Worm (Caenorhabditis elegans) whole organism, L4 larva: ENCODE measurements around the gene Y97E10AR.8.

ENCODE experiments used
- F10B5.3 ChIP-seq: sonication (generic microtip); optimal IDR thresholded peaks from 2 replicates; lab custom pipeline; 2016; ENCODE audit warnings: mild to moderate bottlenecking, missing genetic modification characterization, missing compliant biosample characterization
- F49E8.2 ChIP-seq: sonication (generic microtip); optimal IDR thresholded peaks from 2 replicates; lab custom pipeline; 2016; ENCODE audit warnings: missing compliant biosample characterization, mild to moderate bottlenecking, missing genetic modification characterization, borderline replicate concordance
- T20F7.1 ChIP-seq: fragments of 200-800 bp; sonication (Bioruptor generic); optimal IDR thresholded peaks from 2 replicates; lab custom pipeline; 2018; ENCODE audit warnings: mild to moderate bottlenecking, missing genetic modification characterization, missing compliant biosample characterization
- T26A8.4 ChIP-seq: fragments of 200-800 bp; sonication (Bioruptor generic); IDR thresholded peaks from 2 replicates; pipeline ENCODE4 v1.3.6; 2022; ENCODE audit warnings: missing genetic modification characterization, missing compliant biosample characterization
- Y5F2A.4 ChIP-seq: fragments of 200-800 bp; sonication (Bioruptor generic); optimal IDR thresholded peaks from 2 replicates; lab custom pipeline; 2018; ENCODE audit warnings: mild to moderate bottlenecking, missing genetic modification characterization, missing compliant biosample characterization
- Y75B8A.6 ChIP-seq: fragments of 200-800 bp; sonication (Bioruptor generic); IDR thresholded peaks from 2 replicates; pipeline ENCODE4 v1.3.6; 2022; ENCODE audit warnings: missing genetic modification reagents, missing genetic modification characterization, missing compliant biosample characterization
- aha-1 ChIP-seq: fragments of 150-350 bp; peaks from one replicate; lab custom pipeline; 2014; ENCODE audit warnings: missing biosample characterization, missing genetic modification characterization
- ama-1 ChIP-seq: fragments of 150-350 bp; optimal IDR thresholded peaks from 2 replicates; lab custom pipeline; 2014; ENCODE audit warnings: inconsistent platforms, mixed read lengths
- ceh-82 ChIP-seq: sonication (generic microtip); optimal IDR thresholded peaks from 2 replicates; lab custom pipeline; 2017; ENCODE audit warnings: missing biosample characterization, missing genetic modification characterization
- cey-2 ChIP-seq: sonication (generic microtip); optimal IDR thresholded peaks from 3 replicates; lab custom pipeline; 2017; ENCODE audit warnings: missing genetic modification characterization, mild to moderate bottlenecking, missing compliant biosample characterization, antibody characterized with exemption, borderline replicate concordance; ENCODE audit not compliant: insufficient read depth
- daf-16 ChIP-seq, 3 experiments: sonication (generic microtip); optimal IDR thresholded peaks; 2 replicates each; lab custom pipeline; 2016 to 2017; ENCODE audit warnings: missing genetic modification characterization in 3 of 3, missing genetic modification reagents in 3 of 3, mild to moderate bottlenecking in 2 of 3, missing compliant biosample characterization in 2 of 3, missing biosample characterization in 1 of 3, moderate library complexity in 1 of 3
- daf-19 ChIP-seq: fragments of 200-800 bp; sonication (Bioruptor generic); conservative IDR thresholded peaks from 2 replicates; pipeline ENCODE4 v1.3.6; 2022; ENCODE audit warnings: missing genetic modification characterization, missing compliant biosample characterization
- dmd-6 ChIP-seq: fragments of 200-800 bp; sonication (Bioruptor generic); IDR thresholded peaks from 2 replicates; pipeline ENCODE4 v1.3.6; 2022; ENCODE audit warnings: missing genetic modification reagents, missing genetic modification characterization, missing compliant biosample characterization
- dmd-8 ChIP-seq: fragments of 200-800 bp; sonication (Bioruptor generic); IDR thresholded peaks from 2 replicates; pipeline ENCODE4 v1.3.6; 2022; ENCODE audit warnings: missing genetic modification characterization, missing compliant biosample characterization
- dpl-1 ChIP-seq: fragments of 150-350 bp; optimal IDR thresholded peaks from 2 replicates; lab custom pipeline; 2014; ENCODE audit warnings: missing biosample characterization, missing genetic modification reagents, missing genetic modification characterization
- duxl-1 ChIP-seq: sonication (generic microtip); optimal IDR thresholded peaks from 2 replicates; lab custom pipeline; 2016; ENCODE audit warnings: mild to moderate bottlenecking, missing genetic modification characterization, moderate library complexity, missing compliant biosample characterization; ENCODE audit not compliant: poor library complexity
- egl-43 ChIP-seq: fragments of 200-800 bp; sonication (Bioruptor generic); IDR thresholded peaks from 2 replicates; pipeline ENCODE4 v1.3.6; 2022; ENCODE audit warnings: missing genetic modification reagents, missing genetic modification characterization, missing compliant biosample characterization
- fkh-10 ChIP-seq: fragments of 150-350 bp; optimal IDR thresholded peaks from 2 replicates; lab custom pipeline; 2014; ENCODE audit warnings: missing biosample characterization, missing genetic modification reagents, missing genetic modification characterization
- fos-1 ChIP-seq: fragments of 150-350 bp; optimal IDR thresholded peaks from 2 replicates; lab custom pipeline; 2014; ENCODE audit warnings: missing biosample characterization, missing genetic modification characterization
- hlh-30 ChIP-seq: sonication (generic microtip); optimal IDR thresholded peaks from 2 replicates; lab custom pipeline; 2017; ENCODE audit warnings: antibody characterized with exemption, mild to moderate bottlenecking, missing genetic modification characterization, missing compliant biosample characterization; ENCODE audit not compliant: insufficient read depth
- hmg-1.1 ChIP-seq: fragments of 200-800 bp; sonication (Bioruptor generic); IDR thresholded peaks from 2 replicates; pipeline ENCODE4 v1.3.6; 2022; ENCODE audit warnings: missing genetic modification reagents, missing genetic modification characterization, missing compliant biosample characterization
- jun-1 ChIP-seq: fragments of 150-350 bp; optimal IDR thresholded peaks from 2 replicates; lab custom pipeline; 2014; ENCODE audit warnings: missing biosample characterization, missing genetic modification reagents, missing genetic modification characterization
- lin-13 ChIP-seq: fragments of 150-350 bp; optimal IDR thresholded peaks from 2 replicates; lab custom pipeline; 2014; ENCODE audit warnings: missing biosample characterization, missing genetic modification reagents, missing genetic modification characterization
- lin-38 ChIP-seq: fragments of 200-800 bp; sonication (Bioruptor generic); IDR thresholded peaks from 2 replicates; pipeline ENCODE4 v1.3.6; 2022; ENCODE audit warnings: missing genetic modification reagents, missing genetic modification characterization, missing compliant biosample characterization
- lir-3 ChIP-seq: sonication (generic microtip); optimal IDR thresholded peaks from 2 replicates; lab custom pipeline; 2016; ENCODE audit warnings: mild to moderate bottlenecking, missing genetic modification characterization, missing compliant biosample characterization
- lsy-2 ChIP-seq, 2 experiments: fragments of 150-350 bp in 1 of 2; sonication (generic microtip) in 1 of 2; optimal IDR thresholded peaks; 2 replicates each; lab custom pipeline; 2014 to 2017; ENCODE audit warnings: missing biosample characterization in 2 of 2, missing genetic modification characterization in 2 of 2
- madf-5 ChIP-seq, 2 experiments: fragments of 200-800 bp; sonication (Bioruptor generic); IDR thresholded peaks; 2 replicates each; pipeline ENCODE4 v1.3.6; 2022; ENCODE audit warnings: missing compliant biosample characterization in 2 of 2, missing genetic modification characterization in 2 of 2
- mep-1 ChIP-seq: fragments of 150-350 bp; sonication (generic microtip); optimal IDR thresholded peaks from 3 replicates; lab custom pipeline; 2014; ENCODE audit warnings: missing biosample characterization, missing genetic modification characterization
- mes-2 ChIP-seq: sonication (generic microtip); optimal IDR thresholded peaks from 2 replicates; lab custom pipeline; 2016; ENCODE audit warnings: missing genotype, mild to moderate bottlenecking, missing genetic modification characterization, missing compliant biosample characterization; ENCODE audit not compliant: poor library complexity, severe bottlenecking
- nhr-111 ChIP-seq: fragments of 200-800 bp; sonication (Bioruptor generic); optimal IDR thresholded peaks from 2 replicates; lab custom pipeline; 2018; ENCODE audit warnings: mild to moderate bottlenecking, missing genetic modification characterization, missing compliant biosample characterization
- nhr-237 ChIP-seq: sonication (generic microtip); optimal IDR thresholded peaks from 2 replicates; lab custom pipeline; 2017; ENCODE audit warnings: missing biosample characterization, missing genetic modification characterization
- nhr-25 ChIP-seq: sonication (generic microtip); optimal IDR thresholded peaks from 2 replicates; lab custom pipeline; 2017; ENCODE audit warnings: missing genetic modification characterization, mild to moderate bottlenecking, missing compliant biosample characterization, antibody characterized with exemption, moderate library complexity, borderline replicate concordance; ENCODE audit not compliant: insufficient read depth
- nhr-28 ChIP-seq: fragments of 150-350 bp; optimal IDR thresholded peaks from 2 replicates; lab custom pipeline; 2014; ENCODE audit warnings: missing biosample characterization, missing genetic modification characterization
- nhr-42 ChIP-seq: fragments of 200-800 bp; sonication (Bioruptor generic); IDR thresholded peaks from 2 replicates; pipeline ENCODE4 v1.3.6; 2022; ENCODE audit warnings: missing genetic modification characterization, missing compliant biosample characterization
- nhr-6 ChIP-seq: fragments of 150-350 bp; optimal IDR thresholded peaks from 2 replicates; lab custom pipeline; 2014; ENCODE audit warnings: missing biosample characterization, missing genetic modification characterization
- pha-4 ChIP-seq, 2 experiments: fragments of 150-350 bp in 1 of 2; fragments of 200-800 bp in 1 of 2; sonication (Bioruptor generic) in 1 of 2; IDR thresholded peaks in 1 of 2; optimal IDR thresholded peaks in 1 of 2; 2 replicates each; pipeline versions ENCODE4 v1.3.6 to Lab custom; 2014 to 2022; ENCODE audit warnings: missing genetic modification characterization in 2 of 2, missing genetic modification reagents in 2 of 2, missing biosample characterization in 1 of 2, missing compliant biosample characterization in 1 of 2
- saeg-2 ChIP-seq: fragments of 200-800 bp; sonication (Bioruptor generic); IDR thresholded peaks from 2 replicates; pipeline ENCODE4 v1.3.6; 2022; ENCODE audit warnings: missing genetic modification reagents, missing genetic modification characterization, missing compliant biosample characterization
- snpc-1.2 ChIP-seq: fragments of 200-800 bp; sonication (Bioruptor generic); IDR thresholded peaks from 2 replicates; pipeline ENCODE4 v1.3.6; 2022; ENCODE audit warnings: missing genetic modification reagents, missing genetic modification characterization, missing compliant biosample characterization
- snpc-4 ChIP-seq: fragments of 150-350 bp; optimal IDR thresholded peaks from 2 replicates; lab custom pipeline; 2014; ENCODE audit warnings: missing biosample characterization, missing genetic modification characterization
- spr-1 ChIP-seq: sonication (generic microtip); optimal IDR thresholded peaks from 2 replicates; lab custom pipeline; 2016; ENCODE audit warnings: mild to moderate bottlenecking, missing genetic modification characterization, missing compliant biosample characterization
- tag-97 ChIP-seq: fragments of 200-800 bp; sonication (Bioruptor generic); IDR thresholded peaks from 2 replicates; pipeline ENCODE4 v1.3.6; 2022; ENCODE audit warnings: missing genetic modification characterization, missing compliant biosample characterization
- unc-130 ChIP-seq: sonication (generic microtip); optimal IDR thresholded peaks from 2 replicates; lab custom pipeline; 2016; ENCODE audit warnings: missing genetic modification reagents, missing genetic modification characterization, missing compliant biosample characterization
- zfp-3 ChIP-seq: fragments of 200-800 bp; sonication (Bioruptor generic); conservative IDR thresholded peaks from 2 replicates; pipeline ENCODE4 v1.3.6; 2022; ENCODE audit warnings: missing genetic modification reagents, missing genetic modification characterization, missing compliant biosample characterization
- zip-11 ChIP-seq: fragments of 200-800 bp; sonication (Bioruptor generic); IDR thresholded peaks from 2 replicates; pipeline ENCODE4 v1.3.6; 2022; ENCODE audit warnings: missing genetic modification characterization, missing compliant biosample characterization

Gene Y97E10AR.8

DNA sequence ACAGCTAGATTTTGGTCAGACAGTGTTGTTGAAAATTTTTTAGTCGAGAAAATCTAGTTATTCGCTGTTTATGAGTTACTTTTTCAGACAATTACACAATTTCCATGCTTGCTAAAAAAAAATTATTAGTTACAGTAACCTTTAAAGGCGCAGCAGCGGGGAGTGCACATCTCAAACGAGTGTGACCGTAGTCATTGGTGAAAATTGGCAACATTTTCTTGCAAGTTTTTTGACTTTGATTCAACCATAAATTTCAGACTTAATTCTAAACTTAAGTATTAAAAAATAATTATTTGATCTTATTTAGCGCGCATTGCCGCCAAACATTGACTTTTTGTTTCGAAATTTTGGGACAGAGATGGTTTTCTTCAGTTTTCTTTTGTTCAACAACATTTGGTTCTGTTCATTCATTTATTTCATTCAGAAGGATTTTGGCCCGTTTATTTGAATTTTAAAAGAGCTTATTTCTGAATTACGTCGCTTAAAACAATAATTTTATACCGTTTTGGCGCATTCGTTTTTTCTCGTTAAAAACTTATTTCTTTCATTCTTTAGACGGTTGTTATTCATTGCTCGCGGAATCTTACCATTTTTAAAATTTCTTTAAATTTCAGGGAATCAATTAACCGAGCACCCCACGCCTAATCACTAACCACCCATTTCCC is 23.9 kb downstream of the Y97E10AR.8 start, which contains the start of gene oma-2:
TSS of gene oma-2 (plus strand) at position 615 of the 665 bp plus-strand sequence.
- TF ChIP-seq cey-2 (tag; lab: Kevin White, UChicago) = no peak
- TF ChIP-seq pha-4 (GFP tag; IDR thresholded peaks at IDR 0.05; lab: Robert Waterston, UW) = no peak
- TF ChIP-seq pha-4 (tag; optimal IDR thresholded peaks at IDR 0.05; lab: Kevin White, UChicago) = no peak
- no peak for TF ChIP-seq dmd-8 (GFP tag; lab: Robert Waterston, UW)
- TF ChIP-seq lir-3 (tag; lab: Kevin White, UChicago) = no peak
- TF ChIP-seq daf-19 (GFP tag; lab: Robert Waterston, UW) = no peak
- no peak for TF ChIP-seq nhr-6 (tag; lab: Kevin White, UChicago)
- peak in 1 of 2 experiments; percentile 25 for TF ChIP-seq lsy-2 (tag; optimal IDR thresholded peaks at IDR 0.05; lab: Kevin White, UChicago)
- TF ChIP-seq hlh-30 (tag; lab: Kevin White, UChicago) = no peak
- no peak for TF ChIP-seq Y75B8A.6
- TF ChIP-seq spr-1 (tag; lab: Kevin White, UChicago) = no peak
- TF ChIP-seq zfp-3 (GFP tag; lab: Robert Waterston, UW) = no peak
- TF ChIP-seq lin-38 = peak; percentile 34
- peak; percentile 33 for TF ChIP-seq unc-130 (GFP tag; lab: Kevin White, UChicago)
- no peak for TF ChIP-seq ceh-82 (tag; lab: Kevin White, UChicago)
- TF ChIP-seq F10B5.3 (tag; lab: Kevin White, UChicago) = no peak
- no peak for TF ChIP-seq jun-1 (tag; lab: Kevin White, UChicago)
- no peak for TF ChIP-seq hmg-1.1
- no peak for TF ChIP-seq saeg-2 (GFP tag; lab: Robert Waterston, UW)
- TF ChIP-seq F49E8.2 = peak; percentile 35
- TF ChIP-seq nhr-237 (tag; lab: Kevin White, UChicago) = no peak
- TF ChIP-seq fkh-10 (GFP tag; lab: Kevin White, UChicago) = no peak
- TF ChIP-seq fos-1 (tag; lab: Kevin White, UChicago) = no peak
- TF ChIP-seq nhr-42 (GFP tag; lab: Robert Waterston, UW) = no peak
- TF ChIP-seq T26A8.4 (GFP tag; lab: Robert Waterston, UW) = no peak
- no peak for TF ChIP-seq zip-11
- TF ChIP-seq Y5F2A.4 (GFP tag; lab: Kevin White, UChicago) = no peak
- TF ChIP-seq nhr-25 = no peak
- TF ChIP-seq lin-13 = peak; percentile 33
- no peak for TF ChIP-seq egl-43 (GFP tag; lab: Robert Waterston, UW)
- TF ChIP-seq, all 104 proteins: peak for 5

DNA sequence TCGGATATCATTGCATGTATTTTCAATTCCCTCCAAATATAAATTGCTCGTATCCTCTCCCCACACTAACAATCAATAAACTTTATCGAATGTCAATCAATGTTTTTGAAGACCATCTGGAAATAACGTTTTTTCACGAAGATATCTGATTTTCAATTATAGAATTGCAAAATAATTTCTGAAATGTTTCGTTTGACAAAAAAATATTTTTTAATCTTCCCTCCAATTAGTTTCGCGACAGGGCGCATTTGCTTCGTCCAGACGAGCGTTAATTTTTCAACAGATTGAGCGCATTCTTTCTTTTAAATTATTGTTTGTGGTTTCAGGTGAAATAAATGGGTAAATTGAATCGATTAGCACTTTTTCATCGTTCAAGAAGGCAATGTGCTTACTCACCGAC is 26.0 kb downstream of the Y97E10AR.8 start, which contains the start of gene vars-1:
TSS of gene vars-1 (plus strand) at position 291 of the 400 bp plus-strand sequence.
- TF ChIP-seq mep-1 = peak; percentile 17
- peak; percentile 49 for TF ChIP-seq hlh-30 (tag; lab: Kevin White, UChicago)
- TF ChIP-seq aha-1 (tag; lab: Kevin White, UChicago) = peak; percentile 11
- TF ChIP-seq ama-1 (lab: Kevin White, UChicago) = peak; percentile 33
- TF ChIP-seq T20F7.1 = peak; percentile 46
- no peak for TF ChIP-seq tag-97
- TF ChIP-seq fkh-10 (GFP tag; lab: Kevin White, UChicago) = peak; percentile 7
- 0 out of 2 replicates have a peak, but pooled peaks have one; percentile 13 for TF ChIP-seq dmd-6 (GFP tag; lab: Robert Waterston, UW)
- peak; percentile 93 for TF ChIP-seq lin-38
- no peak for TF ChIP-seq madf-5 (GFP tag; IDR thresholded peaks at IDR 0.05; lab: Robert Waterston, UW)
- peak; percentile 58 for TF ChIP-seq mes-2 (tag; lab: Kevin White, UChicago)
- TF ChIP-seq snpc-1.2 = 0 out of 2 replicates have a peak, but pooled peaks have one; percentile 31
- TF ChIP-seq nhr-111 (GFP tag; lab: Kevin White, UChicago) = no peak
- TF ChIP-seq nhr-6 (tag; lab: Kevin White, UChicago) = peak; percentile 4
- peak; percentile 19 for TF ChIP-seq duxl-1 (tag; lab: Kevin White, UChicago)
- TF ChIP-seq dpl-1 (GFP tag; lab: Kevin White, UChicago) = peak; percentile 93
- peak; percentile 38 for TF ChIP-seq nhr-28 (tag; lab: Kevin White, UChicago)
- peak; percentile 7 for TF ChIP-seq F49E8.2
- TF ChIP-seq snpc-4 = no peak
- TF ChIP-seq lsy-2 (tag; optimal IDR thresholded peaks at IDR 0.05; lab: Kevin White, UChicago) = peak in 1 of 2 experiments; percentile 71
- no peak for TF ChIP-seq daf-16 (GFP tag; optimal IDR thresholded peaks at IDR 0.05; lab: Kevin White, UChicago)
- peak; percentile 37 for TF ChIP-seq daf-16 (tag; optimal IDR thresholded peaks at IDR 0.05; lab: Kevin White, UChicago)
